Fruit fly (Drosophila melanogaster): ENCODE data around the gene CG9515.
A peak's percentile ranks its signal among the peaks of the same experiment; 100 is the strongest.

The CG9515 gene

DNA sequence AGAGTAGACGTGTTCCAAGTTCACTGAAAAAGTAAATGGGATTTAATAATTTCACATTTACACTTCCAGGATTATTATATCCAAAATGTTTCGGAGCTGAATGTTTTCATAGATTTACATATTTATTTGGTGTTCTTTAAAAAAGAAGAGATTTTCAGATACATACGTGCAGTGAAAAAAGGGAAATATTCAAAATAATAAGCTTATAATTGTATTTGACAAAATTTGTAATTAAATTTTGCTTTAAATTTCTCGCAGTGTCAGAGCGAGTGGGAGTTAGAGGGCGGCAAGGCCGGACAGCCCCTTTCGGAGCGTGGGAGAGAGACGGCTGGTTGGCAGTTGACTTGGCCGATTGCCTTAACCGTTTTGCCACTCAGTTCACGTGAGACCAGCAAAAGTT is 6.1 kb downstream of the CG9515 start, which contains the start of gene Tsp29Fb:
Gene Tsp29Fb (plus strand): TSS at position 388 of the 400 bp plus-strand sequence.
- TF ChIP-seq CG11617 (GFP tag; optimal IDR thresholded peaks at IDR 0.05): peak; percentile 88
- no peak for TF ChIP-seq cic (GFP tag; optimal IDR thresholded peaks at IDR 0.05)
- no peak for TF ChIP-seq bab1 (GFP tag; optimal IDR thresholded peaks at IDR 0.05)
- peak; percentile 73 for TF ChIP-seq Clk (GFP tag; optimal IDR thresholded peaks at IDR 0.05)
- TF ChIP-seq kay (GFP tag; ENCODE audit: borderline replicate concordance): no peak
- peak; percentile 89 for TF ChIP-seq CG33017 (tag; optimal IDR thresholded peaks at IDR 0.05)
- peak; percentile 86 for TF ChIP-seq CG7101 (tag; optimal IDR thresholded peaks at IDR 0.05)
- peak; percentile 69 for TF ChIP-seq CG14711 (tag; optimal IDR thresholded peaks at IDR 0.05)
- peak; percentile 57 for TF ChIP-seq pad (GFP tag; optimal IDR thresholded peaks at IDR 0.05)
- TF ChIP-seq toe (GFP tag; optimal IDR thresholded peaks at IDR 0.05): peak; percentile 82
- TF ChIP-seq Crg-1 (GFP tag; optimal IDR thresholded peaks at IDR 0.05): no peak
- peak; percentile 35 for TF ChIP-seq CG1620 (GFP tag; optimal IDR thresholded peaks at IDR 0.05)
- peak; percentile 87 for TF ChIP-seq CG7045 (GFP tag; optimal IDR thresholded peaks at IDR 0.05)
- TF ChIP-seq Hr96 (GFP tag; optimal IDR thresholded peaks at IDR 0.05): peak; percentile 81
- TF ChIP-seq CG12768 (GFP tag; optimal IDR thresholded peaks at IDR 0.05): peak; percentile 90
- TF ChIP-seq ovo (GFP tag; optimal IDR thresholded peaks at IDR 0.05): peak; percentile 19
- TF ChIP-seq Mnt (GFP tag; optimal IDR thresholded peaks at IDR 0.05): peak; percentile 24
- TF ChIP-seq tj (GFP tag; optimal IDR thresholded peaks at IDR 0.05): peak; percentile 40
- TF ChIP-seq CG5204 (GFP tag; optimal IDR thresholded peaks at IDR 0.05): peak; percentile 90

- no peak for TF ChIP-seq CG7101 (tag; optimal IDR thresholded peaks at IDR 0.05)
- TF ChIP-seq toe (GFP tag; optimal IDR thresholded peaks at IDR 0.05): no peak
- TF ChIP-seq kay (GFP tag; ENCODE audit: borderline replicate concordance): peak; percentile 78
- TF ChIP-seq CG14711 (tag; optimal IDR thresholded peaks at IDR 0.05): no peak
- peak; percentile 63 for TF ChIP-seq cic (GFP tag; optimal IDR thresholded peaks at IDR 0.05)
- TF ChIP-seq Hr96 (GFP tag; optimal IDR thresholded peaks at IDR 0.05): no peak
- no peak for TF ChIP-seq cnc (optimal IDR thresholded peaks at IDR 0.05)
- TF ChIP-seq CG12768 (GFP tag; optimal IDR thresholded peaks at IDR 0.05): no peak
- TF ChIP-seq CG11617 (GFP tag; optimal IDR thresholded peaks at IDR 0.05): no peak
- TF ChIP-seq tj (GFP tag; optimal IDR thresholded peaks at IDR 0.05): no peak
- no peak for TF ChIP-seq ovo (GFP tag; optimal IDR thresholded peaks at IDR 0.05)
Measured at dm6 chr2L:8933710-8934242, 9.3 kb downstream of the CG9515 start, which contains the start of gene Tsp29Fa. TSS of gene Tsp29Fa (plus strand) at chr2L:8933962.

- no peak for TF ChIP-seq CG7101 (tag; optimal IDR thresholded peaks at IDR 0.05)
Measured at dm6 chr2L:8931176-8931575, 11.9 kb downstream of the CG9515 start.

- no peak for TF ChIP-seq Mnt (GFP tag; optimal IDR thresholded peaks at IDR 0.05)
- no peak for TF ChIP-seq CG1620 (GFP tag; optimal IDR thresholded peaks at IDR 0.05)
- no peak for TF ChIP-seq CG33017 (tag; optimal IDR thresholded peaks at IDR 0.05)
- TF ChIP-seq Crg-1 (GFP tag; optimal IDR thresholded peaks at IDR 0.05): no peak
- no peak for TF ChIP-seq toe (GFP tag; optimal IDR thresholded peaks at IDR 0.05)
- TF ChIP-seq pad (GFP tag; optimal IDR thresholded peaks at IDR 0.05): no peak
- no peak for TF ChIP-seq Hr96 (GFP tag; optimal IDR thresholded peaks at IDR 0.05)
- TF ChIP-seq cic (GFP tag; optimal IDR thresholded peaks at IDR 0.05): no peak
Measured at dm6 chr2L:8923405-8923804, 19.7 kb downstream of the CG9515 start.

- TF ChIP-seq ovo (GFP tag; optimal IDR thresholded peaks at IDR 0.05): no peak
- no peak for TF ChIP-seq Hr96 (GFP tag; optimal IDR thresholded peaks at IDR 0.05)
- no peak for TF ChIP-seq bab1 (GFP tag; optimal IDR thresholded peaks at IDR 0.05)
- TF ChIP-seq CG1620 (GFP tag; optimal IDR thresholded peaks at IDR 0.05): no peak
- no peak for TF ChIP-seq CG7101 (tag; optimal IDR thresholded peaks at IDR 0.05)
- TF ChIP-seq cic (GFP tag; optimal IDR thresholded peaks at IDR 0.05): no peak
- TF ChIP-seq CG14711 (tag; optimal IDR thresholded peaks at IDR 0.05): no peak
- no peak for TF ChIP-seq CG5204 (GFP tag; optimal IDR thresholded peaks at IDR 0.05)
- no peak for TF ChIP-seq Crg-1 (GFP tag; optimal IDR thresholded peaks at IDR 0.05)
- TF ChIP-seq CG11617 (GFP tag; optimal IDR thresholded peaks at IDR 0.05): no peak
- no peak for TF ChIP-seq Mnt (GFP tag; optimal IDR thresholded peaks at IDR 0.05)
- no peak for TF ChIP-seq CG7045 (GFP tag; optimal IDR thresholded peaks at IDR 0.05)
- TF ChIP-seq toe (GFP tag; optimal IDR thresholded peaks at IDR 0.05): no peak
Measured at dm6 chr2L:8921934-8922333, 21.1 kb downstream of the CG9515 start.

dm6 chr2L:8920294-8920693 is 22.8 kb downstream of the CG9515 start:
- TF ChIP-seq pad (GFP tag; optimal IDR thresholded peaks at IDR 0.05) (no peak), CG14711 (tag; optimal IDR thresholded peaks at IDR 0.05) (no peak), bab1 (GFP tag; optimal IDR thresholded peaks at IDR 0.05) (no peak), Crg-1 (GFP tag; optimal IDR thresholded peaks at IDR 0.05) (no peak), Clk (GFP tag; optimal IDR thresholded peaks at IDR 0.05) (no peak), Hr96 (GFP tag; optimal IDR thresholded peaks at IDR 0.05) (no peak), CG33017 (tag; optimal IDR thresholded peaks at IDR 0.05) (no peak), CG7101 (tag; optimal IDR thresholded peaks at IDR 0.05) (no peak), CG5204 (GFP tag; optimal IDR thresholded peaks at IDR 0.05) (no peak), Mnt (GFP tag; optimal IDR thresholded peaks at IDR 0.05) (no peak), ovo (GFP tag; optimal IDR thresholded peaks at IDR 0.05) (no peak), cnc (optimal IDR thresholded peaks at IDR 0.05) (no peak), CG11617 (GFP tag; optimal IDR thresholded peaks at IDR 0.05) (no peak), tj (GFP tag; optimal IDR thresholded peaks at IDR 0.05) (no peak), CG7045 (GFP tag; optimal IDR thresholded peaks at IDR 0.05) (no peak), CG1620 (GFP tag; optimal IDR thresholded peaks at IDR 0.05) (no peak), CG12768 (GFP tag; optimal IDR thresholded peaks at IDR 0.05) (no peak), cic (GFP tag; optimal IDR thresholded peaks at IDR 0.05) (no peak), toe (GFP tag; optimal IDR thresholded peaks at IDR 0.05) (no peak), kay (GFP tag; ENCODE audit: borderline replicate concordance) (no peak)

Data from whole organism, adult.